Fruit fly (Drosophila melanogaster): Measurements from ENCODE around the gene vret.

Gene vret

dm6 chr3R:22726771-22727455 lies 18.5 kb downstream of the vret start, which contains the start of gene CG45049 (continued):
- TF ChIP-seq CG6791 (GFP tag; IDR thresholded peaks at IDR 0.05; ENCODE audit: partially characterized antibody) (peak; percentile 95), sens (GFP tag) (peak; percentile 83), unc-4 (GFP tag; IDR thresholded peaks at IDR 0.05; ENCODE audit: partially characterized antibody) (peak; percentile 78), CHES-1-like (GFP tag; optimal IDR thresholded peaks at IDR 0.05) (no peak), CG18619 (GFP tag; optimal IDR thresholded peaks at IDR 0.05) (no peak), lab (GFP tag; optimal IDR thresholded peaks at IDR 0.05) (peak; percentile 33), CG7786 (GFP tag; optimal IDR thresholded peaks at IDR 0.05) (no peak), Fer2 (tag; optimal IDR thresholded peaks at IDR 0.05) (no peak), pan (optimal IDR thresholded peaks at IDR 0.05) (no peak), pan (GFP tag; optimal IDR thresholded peaks at IDR 0.05 in 1 of 2, IDR thresholded peaks at IDR 0.05 in 1 of 2) (no peak), Sin3A (optimal IDR thresholded peaks at IDR 0.05) (no peak), CG1792 (GFP tag; optimal IDR thresholded peaks at IDR 0.05) (no peak), gsb (GFP tag; IDR thresholded peaks at IDR 0.05) (no peak), sc (optimal IDR thresholded peaks at IDR 0.05) (no peak), sc (GFP tag; optimal IDR thresholded peaks at IDR 0.05) (no peak), CG7745 (tag; optimal IDR thresholded peaks at IDR 0.05) (no peak), CG15696 (tag; optimal IDR thresholded peaks at IDR 0.05) (no peak), CG4360 (GFP tag; IDR thresholded peaks at IDR 0.05) (peak; percentile 85), Scr (GFP tag; IDR thresholded peaks at IDR 0.05; ENCODE audit: partially characterized antibody) (peak; percentile 92), CG1603 (tag; optimal IDR thresholded peaks at IDR 0.05) (peak; percentile 26), CG34224 (GFP tag; IDR thresholded peaks at IDR 0.05; ENCODE audit: partially characterized antibody) (peak; percentile 86), amos (GFP tag; IDR thresholded peaks at IDR 0.05; ENCODE audit: partially characterized antibody) (peak; percentile 96), CG30431 (GFP tag; optimal IDR thresholded peaks at IDR 0.05) (no peak), Ets65A (GFP tag) (peak; percentile 35), CG10959 (GFP tag; IDR thresholded peaks at IDR 0.05) (no peak), jing (GFP tag; optimal IDR thresholded peaks at IDR 0.05) (no peak), CG32532 (GFP tag; IDR thresholded peaks at IDR 0.05) (no peak), CG11696 (GFP tag; IDR thresholded peaks at IDR 0.05) (no peak), CG2889 (GFP tag; IDR thresholded peaks at IDR 0.05) (no peak), CG3847 (GFP tag; IDR thresholded peaks at IDR 0.05) (0 out of 2 replicates have a peak, but pooled peaks have one; percentile 37), tup (GFP tag; optimal IDR thresholded peaks at IDR 0.05) (no peak), HLH54F (GFP tag; optimal IDR thresholded peaks at IDR 0.05) (no peak), CG10654 (GFP tag; optimal IDR thresholded peaks at IDR 0.05) (no peak), CG13287 (GFP tag; IDR thresholded peaks at IDR 0.05; ENCODE audit: partially characterized antibody) (peak; percentile 79), CG7963 (GFP tag; IDR thresholded peaks at IDR 0.05; ENCODE audit: partially characterized antibody) (peak; percentile 93), CG14860 (GFP tag; IDR thresholded peaks at IDR 0.05; ENCODE audit: partially characterized antibody) (peak; percentile 74), hb (GFP tag; IDR thresholded peaks at IDR 0.05; ENCODE audit: partially characterized antibody) (peak; percentile 93), Neu2 (GFP tag; optimal IDR thresholded peaks at IDR 0.05; ENCODE audit: borderline replicate concordance) (no peak), vnd (GFP tag; IDR thresholded peaks at IDR 0.05; ENCODE audit: partially characterized antibody) (peak; percentile 89), hbn (GFP tag; IDR thresholded peaks at IDR 0.05; ENCODE audit: partially characterized antibody) (peak; percentile 75), sima (GFP tag; optimal IDR thresholded peaks at IDR 0.05) (no peak), CG4328 (GFP tag; optimal IDR thresholded peaks at IDR 0.05) (no peak), CG34376 (GFP tag; optimal IDR thresholded peaks at IDR 0.05) (peak; percentile 42), gce (GFP tag; IDR thresholded peaks at IDR 0.05) (no peak), CG3838 (GFP tag; optimal IDR thresholded peaks at IDR 0.05) (no peak), CG6272 (GFP tag; IDR thresholded peaks at IDR 0.05) (peak; percentile 37; the same call in 1 of the 2 replicates), CG14667 (GFP tag; IDR thresholded peaks at IDR 0.05) (no peak), lola (GFP tag; optimal IDR thresholded peaks at IDR 0.05) (no peak), CG17829 (tag; optimal IDR thresholded peaks at IDR 0.05) (no peak), ftz-f1 (GFP tag; optimal IDR thresholded peaks at IDR 0.05) (peak; percentile 22)

Measured in whole organism, embryonic.